Fruit fly (Drosophila melanogaster) whole organism, embryonic: ENCODE measurements around the gene CG14219.

ENCODE experiments used
- Atf6 ChIP-seq: fragments of 200-800 bp; sonication (Bioruptor generic); IDR thresholded peaks from 2 replicates; pipeline ENCODE4 v1.3.6; 2022; ENCODE audit warnings: missing biosample characterization, missing genetic modification characterization
- Awh ChIP-seq: fragments of 200-800 bp; sonication (Bioruptor generic); IDR thresholded peaks from 2 replicates; pipeline ENCODE4, ENCODE4 v1.3.6; 2022; ENCODE audit warnings: missing biosample characterization, missing genetic modification characterization
- C15 ChIP-seq: fragments of 200-800 bp; sonication (Bioruptor generic); IDR thresholded peaks from 3 replicates; pipeline ENCODE4 v1.3.6; 2022; ENCODE audit warnings: missing biosample characterization, missing genetic modification characterization
- CG11504 ChIP-seq: fragments of 200-800 bp; sonication (Bioruptor generic); optimal IDR thresholded peaks from 3 replicates; lab custom pipeline; 2019; ENCODE audit warnings: missing biosample characterization, mild to moderate bottlenecking, missing genetic modification characterization, moderate library complexity
- CG12104 ChIP-seq: fragments of 200-800 bp; sonication (Bioruptor generic); optimal IDR thresholded peaks from 3 replicates; lab custom pipeline; 2016; ENCODE audit warnings: missing biosample characterization, missing genetic modification characterization
- CG12769 ChIP-seq: fragments of 200-800 bp; sonication (Bioruptor generic); optimal IDR thresholded peaks from 2 replicates; lab custom pipeline; 2019; ENCODE audit warnings: missing biosample characterization, mild to moderate bottlenecking, missing genetic modification characterization, moderate library complexity
- CG12942 ChIP-seq: fragments of 200-800 bp; sonication (Bioruptor generic); optimal IDR thresholded peaks from 3 replicates; lab custom pipeline; 2016; ENCODE audit warnings: missing biosample characterization, missing genetic modification characterization
- CG14014 ChIP-seq: fragments of 200-800 bp; sonication (Bioruptor generic); IDR thresholded peaks from 2 replicates; pipeline ENCODE4 v1.3.6; 2022; ENCODE audit warnings: missing biosample characterization, missing genetic modification characterization
- CG14667 ChIP-seq: fragments of 200-800 bp; sonication (Bioruptor generic); IDR thresholded peaks from 2 replicates; pipeline ENCODE4 v1.3.6; 2022; ENCODE audit warnings: missing biosample characterization, missing genetic modification characterization
- CG15011 ChIP-seq: fragments of 200-800 bp; sonication (Bioruptor generic); optimal IDR thresholded peaks from 3 replicates; lab custom pipeline; 2018; ENCODE audit warnings: missing biosample characterization, mild to moderate bottlenecking, missing genetic modification characterization
- CG17186 ChIP-seq: fragments of 200-800 bp; sonication (Bioruptor generic); optimal IDR thresholded peaks from 3 replicates; lab custom pipeline; 2017; ENCODE audit warnings: missing biosample characterization, missing genetic modification reagents, missing genetic modification characterization
- CG17568 ChIP-seq: fragments of 200-800 bp; sonication (Bioruptor generic); optimal IDR thresholded peaks from 2 replicates; lab custom pipeline; 2018; ENCODE audit warnings: missing biosample characterization, mild to moderate bottlenecking, missing genetic modification characterization, moderate library complexity
- CG1792 ChIP-seq: fragments of 200-800 bp; sonication (Bioruptor generic); optimal IDR thresholded peaks from 2 replicates; lab custom pipeline; 2016; ENCODE audit warnings: missing biosample characterization, missing genetic modification characterization
- CG1832 ChIP-seq: fragments of 200-800 bp; sonication (Bioruptor generic); optimal IDR thresholded peaks from 2 replicates; lab custom pipeline; 2017; ENCODE audit warnings: missing biosample characterization, mild to moderate bottlenecking, missing genetic modification characterization, inconsistent platforms
- CG31441 ChIP-seq: fragments of 200-800 bp; sonication (Bioruptor generic); IDR thresholded peaks from 2 replicates; pipeline ENCODE4 v1.3.6; 2022; ENCODE audit warnings: missing biosample characterization, missing genetic modification characterization
- CG32532 ChIP-seq: fragments of 200-800 bp; sonication (Bioruptor generic); IDR thresholded peaks from 2 replicates; pipeline ENCODE4 v1.3.6; 2022; ENCODE audit warnings: missing biosample characterization, missing genetic modification characterization
- CG32772 ChIP-seq: fragments of 200-800 bp; sonication (Bioruptor generic); IDR thresholded peaks from 2 replicates; pipeline ENCODE4 v1.3.6; 2022; ENCODE audit warnings: missing biosample characterization, missing genetic modification characterization
- CG3726 ChIP-seq: fragments of 200-800 bp; sonication (Bioruptor generic); IDR thresholded peaks from 3 replicates; pipeline ENCODE4, ENCODE4 v1.3.6; 2022; ENCODE audit warnings: missing biosample characterization, missing genetic modification characterization
- CG4282 ChIP-seq: fragments of 200-800 bp; sonication (Bioruptor generic); optimal IDR thresholded peaks from 2 replicates; lab custom pipeline; 2016; ENCODE audit warnings: missing biosample characterization, missing genetic modification characterization
- CG43689 ChIP-seq: fragments of 200-800 bp; sonication (Bioruptor generic); IDR thresholded peaks from 2 replicates; pipeline ENCODE4 v1.3.6; 2022; ENCODE audit warnings: missing biosample characterization, missing genetic modification characterization
- CG4820 ChIP-seq: fragments of 200-800 bp; sonication (Bioruptor generic); optimal IDR thresholded peaks from 3 replicates; lab custom pipeline; 2016; ENCODE audit warnings: missing biosample characterization, missing genetic modification characterization
- CG7357 ChIP-seq: fragments of 200-800 bp; sonication (Bioruptor generic); IDR thresholded peaks from 3 replicates; pipeline ENCODE4 v1.3.6; 2022; ENCODE audit warnings: missing biosample characterization, missing genetic modification characterization
- CG7556 ChIP-seq: fragments of 200-800 bp; sonication (Bioruptor generic); optimal IDR thresholded peaks from 2 replicates; lab custom pipeline; 2017; ENCODE audit warnings: missing biosample characterization, mild to moderate bottlenecking, missing genetic modification characterization
- CG7928 ChIP-seq: fragments of 200-800 bp; sonication (Bioruptor generic); optimal IDR thresholded peaks from 2 replicates; lab custom pipeline; 2017; ENCODE audit warnings: missing biosample characterization, mild to moderate bottlenecking, missing genetic modification characterization
- CG7987 ChIP-seq: fragments of 200-800 bp; sonication (Bioruptor generic); optimal IDR thresholded peaks from 2 replicates; lab custom pipeline; 2018; ENCODE audit warnings: missing biosample characterization, mild to moderate bottlenecking, missing genetic modification characterization, moderate library complexity
- CG9609 ChIP-seq: fragments of 200-800 bp; sonication (Bioruptor generic); optimal IDR thresholded peaks from 3 replicates; lab custom pipeline; 2016; ENCODE audit warnings: missing biosample characterization, missing genetic modification characterization
- D19B ChIP-seq: fragments of 200-800 bp; sonication (Bioruptor generic); optimal IDR thresholded peaks from 2 replicates; lab custom pipeline; 2017; ENCODE audit warnings: missing biosample characterization, mild to moderate bottlenecking, missing genetic modification characterization
- Dad ChIP-seq: fragments of 200-800 bp; sonication (Bioruptor generic); optimal IDR thresholded peaks from 3 replicates; lab custom pipeline; 2016; ENCODE audit warnings: missing biosample characterization, missing genetic modification characterization
- Doc2 ChIP-seq: fragments of 200-800 bp; sonication (Bioruptor generic); IDR thresholded peaks from 2 replicates; pipeline ENCODE4 v1.3.6; 2022; ENCODE audit warnings: missing biosample characterization, missing genetic modification characterization
- Meics ChIP-seq: fragments of 200-800 bp; sonication (Bioruptor generic); optimal IDR thresholded peaks from 2 replicates; lab custom pipeline; 2017; ENCODE audit warnings: missing biosample characterization, mild to moderate bottlenecking, missing genetic modification characterization
- Mrtf ChIP-seq: fragments of 200-800 bp; sonication (Bioruptor generic); IDR thresholded peaks from 3 replicates; pipeline ENCODE4 v1.3.6; 2022; ENCODE audit warnings: missing biosample characterization, missing genetic modification characterization
- PHDP ChIP-seq: fragments of 200-800 bp; sonication (Bioruptor generic); optimal IDR thresholded peaks from 3 replicates; lab custom pipeline; 2018; ENCODE audit warnings: missing biosample characterization, mild to moderate bottlenecking, missing genetic modification characterization, moderate library complexity
- Ravus ChIP-seq: fragments of 200-800 bp; sonication (Bioruptor generic); IDR thresholded peaks from 2 replicates; pipeline ENCODE4 v1.3.6; 2022; ENCODE audit warnings: missing biosample characterization, missing genetic modification characterization
- amos ChIP-seq: fragments of 200-800 bp; sonication (Bioruptor generic); IDR thresholded peaks from 2 replicates; pipeline ENCODE4 v1.3.6; 2022; ENCODE audit warnings: missing biosample characterization, missing genetic modification characterization; ENCODE audit not compliant: partially characterized antibody
- ash1 ChIP-seq: fragments of 200-800 bp; sonication (Bioruptor generic); optimal IDR thresholded peaks from 2 replicates; lab custom pipeline; 2018; ENCODE audit warnings: missing biosample characterization, mild to moderate bottlenecking, missing genetic modification characterization
- cas ChIP-seq: fragments of 200-800 bp; sonication (Bioruptor generic); IDR thresholded peaks from 2 replicates; pipeline ENCODE4 v1.3.6; 2022; ENCODE audit warnings: missing biosample characterization, missing genetic modification characterization
- ewg ChIP-seq: fragments of 200-800 bp; sonication (Bioruptor generic); optimal IDR thresholded peaks from 3 replicates; lab custom pipeline; 2017; ENCODE audit warnings: mild to moderate bottlenecking, missing biosample characterization, missing genetic modification reagents, missing genetic modification characterization
- fd3F ChIP-seq: fragments of 200-800 bp; sonication (Bioruptor generic); optimal IDR thresholded peaks from 2 replicates; lab custom pipeline; 2018; ENCODE audit warnings: missing biosample characterization, mild to moderate bottlenecking, missing genetic modification characterization, moderate library complexity
- fu2 ChIP-seq: fragments of 200-800 bp; sonication (Bioruptor generic); optimal IDR thresholded peaks from 2 replicates; lab custom pipeline; 2016; ENCODE audit warnings: missing biosample characterization, missing genetic modification characterization
- gsb ChIP-seq: fragments of 200-800 bp; sonication (Bioruptor generic); IDR thresholded peaks from 2 replicates; pipeline ENCODE4 v1.3.6; 2022; ENCODE audit warnings: missing biosample characterization, missing genetic modification characterization
- kni ChIP-seq: fragments of 200-800 bp; sonication (Bioruptor generic); optimal IDR thresholded peaks from 3 replicates; lab custom pipeline; 2017; ENCODE audit warnings: mild to moderate bottlenecking, missing biosample characterization, missing genetic modification reagents, missing genetic modification characterization
- luna ChIP-seq: fragments of 200-800 bp; sonication (Bioruptor generic); optimal IDR thresholded peaks from 2 replicates; lab custom pipeline; 2016; ENCODE audit warnings: missing biosample characterization, missing genetic modification characterization
- mld ChIP-seq: fragments of 200-800 bp; sonication (Bioruptor generic); IDR thresholded peaks from 3 replicates; pipeline ENCODE4 v1.3.6; 2022; ENCODE audit warnings: missing biosample characterization, missing genetic modification characterization; ENCODE audit not compliant: partially characterized antibody
- nerfin-1 ChIP-seq: fragments of 200-800 bp; sonication (Bioruptor generic); optimal IDR thresholded peaks from 3 replicates; lab custom pipeline; 2019; ENCODE audit warnings: missing biosample characterization, mild to moderate bottlenecking, missing genetic modification characterization, moderate library complexity
- nerfin-2 ChIP-seq: fragments of 200-800 bp; sonication (Bioruptor generic); IDR thresholded peaks from 2 replicates; pipeline ENCODE4 v1.3.6; 2022; ENCODE audit warnings: missing biosample characterization, missing genetic modification characterization; ENCODE audit not compliant: partially characterized antibody
- odd ChIP-seq: fragments of 200-800 bp; sonication (Bioruptor generic); optimal IDR thresholded peaks from 2 replicates; lab custom pipeline; 2017; ENCODE audit warnings: missing biosample characterization, mild to moderate bottlenecking, missing genetic modification characterization
- p53 ChIP-seq: fragments of 200-800 bp; sonication (Bioruptor generic); optimal IDR thresholded peaks from 2 replicates; lab custom pipeline; 2016; ENCODE audit warnings: missing biosample characterization, missing genetic modification characterization
- seq ChIP-seq: fragments of 200-800 bp; sonication (Bioruptor generic); IDR thresholded peaks from 2 replicates; pipeline ENCODE4 v1.3.6; 2022; ENCODE audit warnings: missing biosample characterization, missing genetic modification characterization
- stwl ChIP-seq: fragments of 200-800 bp; sonication (Bioruptor generic); optimal IDR thresholded peaks from 3 replicates; lab custom pipeline; 2018; ENCODE audit warnings: missing biosample characterization, mild to moderate bottlenecking, missing genetic modification characterization, moderate library complexity
- tin ChIP-seq: fragments of 200-800 bp; sonication (Bioruptor generic); optimal IDR thresholded peaks from 3 replicates; lab custom pipeline; 2016; ENCODE audit warnings: missing biosample characterization, missing genetic modification characterization
- trh ChIP-seq: fragments of 200-800 bp; sonication (Bioruptor generic); optimal IDR thresholded peaks from 2 replicates; lab custom pipeline; 2016; ENCODE audit warnings: missing biosample characterization, missing genetic modification characterization
- wor ChIP-seq: fragments of 200-800 bp; sonication (Bioruptor generic); IDR thresholded peaks from 2 replicates; pipeline ENCODE4 v1.3.6; 2022; ENCODE audit warnings: missing biosample characterization, missing genetic modification characterization
- z ChIP-seq: fragments of 200-800 bp; sonication (Bioruptor generic); IDR thresholded peaks from 3 replicates; pipeline ENCODE4 v1.3.6; 2022; ENCODE audit warnings: missing biosample characterization, missing genetic modification characterization

Gene CG14219

dm6 chrX:19601644-19602043 is 11.7 kb upstream of the CG14219 start, which contains the start of gene CG14220 (continued):
- TF ChIP-seq nerfin-2 (peak; percentile 94), CG14014 (GFP tag; lab: Robert Waterston, UW) (no peak), Ravus (GFP tag; lab: Robert Waterston, UW) (no peak), Dad (no peak), CG43689 (GFP tag; lab: Robert Waterston, UW) (no peak), fu2 (no peak), CG4282 (GFP tag; lab: Kevin White, UChicago) (no peak), amos (GFP tag; lab: Robert Waterston, UW) (peak; percentile 95), kni (no peak), CG9609 (no peak), ash1 (GFP tag; lab: Kevin White, UChicago) (no peak), trh (GFP tag; lab: Kevin White, UChicago) (no peak), tin (GFP tag; lab: Kevin White, UChicago) (no peak), Doc2 (GFP tag; lab: Robert Waterston, UW) (no peak), cas (GFP tag; lab: Robert Waterston, UW) (no peak), stwl (tag; lab: Kevin White, UChicago) (peak; percentile 83), gsb (GFP tag; lab: Robert Waterston, UW) (no peak), CG12942 (GFP tag; lab: Kevin White, UChicago) (no peak), CG17568 (no peak), Awh (no peak), D19B (no peak), Meics (GFP tag; lab: Kevin White, UChicago) (peak; percentile 12), CG7928 (GFP tag; lab: Kevin White, UChicago) (no peak), C15 (GFP tag; lab: Robert Waterston, UW) (no peak), nerfin-1 (no peak), seq (GFP tag; lab: Robert Waterston, UW) (no peak), CG7357 (no peak), PHDP (peak; percentile 12), CG12104 (GFP tag; lab: Kevin White, UChicago) (no peak), CG31441 (GFP tag; lab: Robert Waterston, UW) (0 out of 2 replicates have a peak, but pooled peaks have one; percentile 30), CG7556 (GFP tag; lab: Kevin White, UChicago) (no peak), CG1792 (no peak), CG12769 (tag; lab: Kevin White, UChicago) (no peak), CG17186 (GFP tag; lab: Kevin White, UChicago) (peak; percentile 43), odd (GFP tag; lab: Kevin White, UChicago) (no peak), luna (GFP tag; lab: Kevin White, UChicago) (no peak), CG32772 (GFP tag; lab: Robert Waterston, UW) (no peak), CG32532 (GFP tag; lab: Robert Waterston, UW) (no peak), p53 (GFP tag; lab: Kevin White, UChicago) (no peak), CG15011 (GFP tag; lab: Kevin White, UChicago) (no peak), z (no peak), wor (no peak), CG1832 (GFP tag; lab: Kevin White, UChicago) (no peak), mld (GFP tag; lab: Robert Waterston, UW) (peak; percentile 93), CG7987 (peak; percentile 26), Mrtf (no peak), fd3F (GFP tag; lab: Kevin White, UChicago) (no peak), Atf6 (GFP tag; lab: Robert Waterston, UW) (no peak), CG4820 (GFP tag; lab: Kevin White, UChicago) (no peak), ewg (GFP tag; lab: Kevin White, UChicago) (no peak), CG3726 (GFP tag; lab: Robert Waterston, UW) (no peak), CG11504 (tag; lab: Kevin White, UChicago) (peak; percentile 10), CG14667 (no peak)
